Fruit fly (Drosophila melanogaster) whole organism, prepupa: ENCODE measurements around the gene glec.

Experiments
- CG10631 ChIP-seq: fragments of 200-800 bp; sonication (Bioruptor generic); optimal IDR thresholded peaks from 2 replicates; lab custom pipeline; 2016; ENCODE audit warnings: missing biosample characterization, missing genetic modification characterization
- CG10669 ChIP-seq: fragments of 200-800 bp; sonication (Bioruptor generic); optimal IDR thresholded peaks from 3 replicates; lab custom pipeline; 2018; ENCODE audit warnings: missing biosample characterization, mild to moderate bottlenecking, missing genetic modification characterization, moderate library complexity
- CG11294 ChIP-seq: fragments of 200-800 bp; sonication (Bioruptor generic); IDR thresholded peaks from 2 replicates; pipeline ENCODE4 v1.3.6; 2022; ENCODE audit warnings: missing biosample characterization, missing genetic modification characterization
- CG11762 ChIP-seq: fragments of 200-800 bp; sonication (Bioruptor generic); optimal IDR thresholded peaks from 3 replicates; lab custom pipeline; 2016; ENCODE audit warnings: missing biosample characterization, missing genetic modification characterization; ENCODE audit not compliant: insufficient read depth
- CG11902 ChIP-seq: fragments of 200-800 bp; sonication (Bioruptor generic); optimal IDR thresholded peaks from 3 replicates; lab custom pipeline; 2016; ENCODE audit warnings: missing biosample characterization, missing genetic modification characterization
- CG15336 ChIP-seq: fragments of 200-800 bp; sonication (Bioruptor generic); IDR thresholded peaks from 2 replicates; pipeline ENCODE4 v1.3.6; 2022; ENCODE audit warnings: missing biosample characterization, missing genetic modification characterization
- CG16779 ChIP-seq: fragments of 200-800 bp; sonication (Bioruptor generic); optimal IDR thresholded peaks from 3 replicates; lab custom pipeline; 2017; ENCODE audit warnings: missing biosample characterization, mild to moderate bottlenecking, missing genetic modification characterization
- CG3032 ChIP-seq: fragments of 200-800 bp; optimal IDR thresholded peaks from 2 replicates; lab custom pipeline; 2019; ENCODE audit warnings: missing biosample characterization, mild to moderate bottlenecking, missing genetic modification characterization, moderate library complexity
- CG34406 ChIP-seq: fragments of 200-800 bp; sonication (Bioruptor generic); optimal IDR thresholded peaks from 3 replicates; lab custom pipeline; 2016; ENCODE audit warnings: missing biosample characterization, missing genetic modification characterization
- CG4318 ChIP-seq: fragments of 200-800 bp; sonication (Bioruptor generic); optimal IDR thresholded peaks from 3 replicates; lab custom pipeline; 2017; ENCODE audit warnings: missing biosample characterization, mild to moderate bottlenecking, missing genetic modification characterization
- CG6163 ChIP-seq: fragments of 200-800 bp; sonication (Bioruptor generic); IDR thresholded peaks from 3 replicates; pipeline ENCODE4 v1.3.6; 2022; ENCODE audit warnings: missing biosample characterization, missing genetic modification characterization
- CG6276 ChIP-seq: fragments of 200-800 bp; sonication (Bioruptor generic); optimal IDR thresholded peaks from 2 replicates; lab custom pipeline; 2017; ENCODE audit warnings: missing biosample characterization, mild to moderate bottlenecking, missing genetic modification characterization
- CG6808 ChIP-seq: fragments of 200-800 bp; sonication (Bioruptor generic); optimal IDR thresholded peaks from 3 replicates; lab custom pipeline; 2017; ENCODE audit warnings: missing biosample characterization, missing genetic modification characterization, mild to moderate bottlenecking, moderate library complexity, missing genetic modification reagents
- CG6854 ChIP-seq: fragments of 200-800 bp; sonication (Bioruptor generic); optimal IDR thresholded peaks from 2 replicates; lab custom pipeline; 2017; ENCODE audit warnings: missing biosample characterization, mild to moderate bottlenecking, missing genetic modification characterization
- CG8119 ChIP-seq: fragments of 200-800 bp; sonication (Bioruptor generic); IDR thresholded peaks from 3 replicates; pipeline ENCODE4 v1.3.6; 2022; ENCODE audit warnings: missing biosample characterization, missing genetic modification characterization
- CG8319 ChIP-seq: fragments of 200-800 bp; sonication (Bioruptor generic); optimal IDR thresholded peaks from 3 replicates; lab custom pipeline; 2016; ENCODE audit warnings: missing biosample characterization, missing genetic modification characterization
- CG8632 ChIP-seq: fragments of 200-800 bp; sonication (Bioruptor generic); optimal IDR thresholded peaks from 3 replicates; lab custom pipeline; 2016; ENCODE audit warnings: missing biosample characterization, missing genetic modification characterization
- CG9139 ChIP-seq: fragments of 200-800 bp; sonication (Bioruptor generic); optimal IDR thresholded peaks from 3 replicates; lab custom pipeline; 2017; ENCODE audit warnings: missing biosample characterization, mild to moderate bottlenecking, missing genetic modification characterization
- Eip75B ChIP-seq: fragments of 200-800 bp; sonication (Bioruptor generic); optimal IDR thresholded peaks from 3 replicates; lab custom pipeline; 2016; ENCODE audit warnings: missing biosample characterization, missing genetic modification characterization
- Eip78C ChIP-seq: fragments of 200-800 bp; sonication (Bioruptor generic); peaks from one replicate; lab custom pipeline; 2016; ENCODE audit warnings: missing biosample characterization, missing genetic modification characterization
- Ets21C ChIP-seq: fragments of 200-800 bp; sonication (Bioruptor generic); optimal IDR thresholded peaks from 3 replicates; lab custom pipeline; 2016; ENCODE audit warnings: missing biosample characterization, missing genetic modification characterization
- Ets96B ChIP-seq: fragments of 200-800 bp; optimal IDR thresholded peaks from 2 replicates; lab custom pipeline; 2019; ENCODE audit warnings: missing biosample characterization, mild to moderate bottlenecking, missing genetic modification characterization, moderate library complexity
- Gug ChIP-seq: fragments of 200-800 bp; sonication (Bioruptor generic); IDR thresholded peaks from 2 replicates; pipeline ENCODE4 v1.3.6; 2022; ENCODE audit warnings: missing biosample characterization, missing genetic modification characterization
- Hr38 ChIP-seq: sonication (Bioruptor generic); optimal IDR thresholded peaks from 2 replicates; lab custom pipeline; 2016; ENCODE audit warnings: missing biosample characterization, missing genetic modification characterization
- Hr39 ChIP-seq: fragments of 200-800 bp; sonication (Bioruptor generic); optimal IDR thresholded peaks from 2 replicates; lab custom pipeline; 2016; ENCODE audit warnings: missing biosample characterization, missing genetic modification characterization
- Hr4 ChIP-seq: fragments of 200-800 bp; sonication (Bioruptor generic); optimal IDR thresholded peaks from 3 replicates; lab custom pipeline; 2016; ENCODE audit warnings: missing biosample characterization, missing genetic modification characterization
- Lpt ChIP-seq: fragments of 200-800 bp; sonication (Bioruptor generic); optimal IDR thresholded peaks from 3 replicates; lab custom pipeline; 2016; ENCODE audit warnings: missing biosample characterization, missing genetic modification characterization
- Met ChIP-seq: fragments of 200-800 bp; sonication (Bioruptor generic); optimal IDR thresholded peaks from 3 replicates; lab custom pipeline; 2016; ENCODE audit warnings: missing biosample characterization, missing genetic modification characterization
- OdsH ChIP-seq: fragments of 200-800 bp; sonication (Bioruptor generic); optimal IDR thresholded peaks from 3 replicates; lab custom pipeline; 2016; ENCODE audit warnings: missing biosample characterization, missing genetic modification characterization
- Smox ChIP-seq: fragments of 200-800 bp; sonication (Bioruptor generic); optimal IDR thresholded peaks from 3 replicates; lab custom pipeline; 2016; ENCODE audit warnings: missing biosample characterization, missing genetic modification characterization
- Sox102F ChIP-seq: fragments of 200-800 bp; sonication (Bioruptor generic); optimal IDR thresholded peaks from 2 replicates; lab custom pipeline; 2016; ENCODE audit warnings: missing biosample characterization, mild to moderate bottlenecking, missing genetic modification characterization
- Sox14 ChIP-seq: fragments of 200-800 bp; sonication (Bioruptor generic); optimal IDR thresholded peaks from 3 replicates; lab custom pipeline; 2016; ENCODE audit warnings: missing biosample characterization, missing genetic modification characterization
- Sox15 ChIP-seq: fragments of 200-800 bp; sonication (Bioruptor generic); optimal IDR thresholded peaks from 3 replicates; lab custom pipeline; 2016; ENCODE audit warnings: missing biosample characterization, missing genetic modification characterization
- achi ChIP-seq: fragments of 200-800 bp; sonication (Bioruptor generic); optimal IDR thresholded peaks from 3 replicates; lab custom pipeline; 2016; ENCODE audit warnings: missing biosample characterization, missing genetic modification characterization
- dac ChIP-seq: fragments of 200-800 bp; sonication (Bioruptor generic); optimal IDR thresholded peaks from 2 replicates; lab custom pipeline; 2017; ENCODE audit warnings: missing biosample characterization, mild to moderate bottlenecking, missing genetic modification characterization
- dsx ChIP-seq: fragments of 200-800 bp; optimal IDR thresholded peaks from 3 replicates; lab custom pipeline; 2019; ENCODE audit warnings: missing biosample characterization, mild to moderate bottlenecking, missing genetic modification characterization, moderate library complexity; ENCODE audit not compliant: poor library complexity, severe bottlenecking
- esn ChIP-seq: fragments of 200-800 bp; sonication (Bioruptor generic); optimal IDR thresholded peaks from 2 replicates; lab custom pipeline; 2016; ENCODE audit warnings: missing biosample characterization, mild to moderate bottlenecking, missing genetic modification characterization, moderate library complexity
- fd59A ChIP-seq: fragments of 200-800 bp; sonication (Bioruptor generic); optimal IDR thresholded peaks from 2 replicates; lab custom pipeline; 2017; ENCODE audit warnings: missing biosample characterization, mild to moderate bottlenecking, missing genetic modification characterization, missing genetic modification reagents
- fd85E ChIP-seq: fragments of 200-800 bp; sonication (Bioruptor generic); optimal IDR thresholded peaks from 3 replicates; lab custom pipeline; 2016; ENCODE audit warnings: missing biosample characterization, missing genetic modification characterization
- fkh ChIP-seq: fragments of 200-800 bp; sonication (Bioruptor generic); optimal IDR thresholded peaks from 3 replicates; lab custom pipeline; 2017; ENCODE audit warnings: missing biosample characterization, mild to moderate bottlenecking, missing genetic modification characterization, moderate library complexity
- lz ChIP-seq: fragments of 200-800 bp; sonication (Bioruptor generic); optimal IDR thresholded peaks from 3 replicates; lab custom pipeline; 2016; ENCODE audit warnings: missing biosample characterization, missing genetic modification characterization
- net ChIP-seq: fragments of 200-800 bp; sonication (Bioruptor generic); optimal IDR thresholded peaks from 3 replicates; lab custom pipeline; 2016; ENCODE audit warnings: missing biosample characterization, missing genetic modification characterization
- salr ChIP-seq, 2 experiments: fragments of 200-800 bp; sonication (Bioruptor generic); optimal IDR thresholded peaks; 3 replicates each; lab custom pipeline; 2016 to 2018; ENCODE audit warnings: missing biosample characterization in 2 of 2, missing genetic modification characterization in 2 of 2, mild to moderate bottlenecking in 1 of 2
- spab ChIP-seq: fragments of 200-800 bp; sonication (Bioruptor generic); optimal IDR thresholded peaks from 2 replicates; lab custom pipeline; 2017; ENCODE audit warnings: missing biosample characterization, mild to moderate bottlenecking, missing genetic modification characterization, missing genetic modification reagents
- svp ChIP-seq: fragments of 200-800 bp; sonication (Bioruptor generic); peaks from one replicate; lab custom pipeline; 2016; ENCODE audit warnings: missing biosample characterization, missing genetic modification characterization
- topi ChIP-seq: fragments of 200-800 bp; sonication (Bioruptor generic); optimal IDR thresholded peaks from 3 replicates; lab custom pipeline; 2016; ENCODE audit warnings: missing biosample characterization, missing genetic modification characterization
- vri ChIP-seq: fragments of 200-800 bp; sonication (Bioruptor generic); optimal IDR thresholded peaks from 3 replicates; lab custom pipeline; 2016; ENCODE audit warnings: missing biosample characterization, mild to moderate bottlenecking, missing genetic modification characterization

Gene glec

dm6 chr3R:21835388-21836200 lies 20.5 kb downstream of the glec start:
- TF ChIP-seq CG6163 (no peak), svp (peak; percentile 2), fkh (GFP tag; lab: Kevin White, UChicago) (peak; percentile 73), CG10631 (GFP tag; lab: Kevin White, UChicago) (no peak), dac (GFP tag; lab: Kevin White, UChicago) (no peak), CG6854 (GFP tag; lab: Kevin White, UChicago) (no peak), Gug (no peak), CG3032 (tag; lab: Kevin White, UChicago) (no peak), Hr4 (GFP tag; lab: Kevin White, UChicago) (no peak), Sox14 (GFP tag; lab: Kevin White, UChicago) (no peak), dsx (GFP tag; lab: Kevin White, UChicago) (no peak), Sox15 (GFP tag; lab: Kevin White, UChicago) (no peak)
- TF ChIP-seq, all 60 proteins: peak for 2

- no peak for TF ChIP-seq CG11762 (GFP tag; lab: Kevin White, UChicago)
- no peak for TF ChIP-seq Eip75B (GFP tag; lab: Kevin White, UChicago)
- peak; percentile 4 for TF ChIP-seq lz
- peak; percentile 34 for TF ChIP-seq Met
- TF ChIP-seq salr (GFP tag; optimal IDR thresholded peaks at IDR 0.05; lab: Kevin White, UChicago) = no peak
- TF ChIP-seq CG11294 = no peak
- TF ChIP-seq CG6163 = no peak
- no peak for TF ChIP-seq CG8319 (GFP tag; lab: Kevin White, UChicago)
- TF ChIP-seq CG34406 (GFP tag; lab: Kevin White, UChicago) = peak; percentile 37
- no peak for TF ChIP-seq CG6854 (GFP tag; lab: Kevin White, UChicago)
- peak; percentile 16 for TF ChIP-seq Smox (GFP tag; lab: Kevin White, UChicago)
- TF ChIP-seq fd85E (GFP tag; lab: Kevin White, UChicago) = no peak
- no peak for TF ChIP-seq topi (GFP tag; lab: Kevin White, UChicago)
- TF ChIP-seq Ets96B = peak; percentile 15
- no peak for TF ChIP-seq fd59A
- TF ChIP-seq CG10669 = no peak
- no peak for TF ChIP-seq spab
- TF ChIP-seq Hr38 = no peak
- no peak for TF ChIP-seq CG11902 (GFP tag; lab: Kevin White, UChicago)
- TF ChIP-seq CG6808 (GFP tag; lab: Kevin White, UChicago) = no peak
- TF ChIP-seq vri (GFP tag; lab: Kevin White, UChicago) = no peak
- TF ChIP-seq dac (GFP tag; lab: Kevin White, UChicago) = no peak
- no peak for TF ChIP-seq CG8632 (GFP tag; lab: Kevin White, UChicago)
- no peak for TF ChIP-seq CG6276 (GFP tag; lab: Kevin White, UChicago)
- TF ChIP-seq CG9139 (GFP tag; lab: Kevin White, UChicago) = no peak
- peak; percentile 34 for TF ChIP-seq achi (GFP tag; lab: Kevin White, UChicago)
- TF ChIP-seq net (GFP tag; lab: Kevin White, UChicago) = no peak
- peak; percentile 72 for TF ChIP-seq Eip78C (GFP tag; lab: Kevin White, UChicago)
- peak; percentile 96 for TF ChIP-seq svp
- TF ChIP-seq CG8119 (GFP tag; lab: Robert Waterston, UW) = 0 out of 3 replicates have a peak, but pooled peaks have one; percentile 16
- TF ChIP-seq CG15336 = peak; percentile 30; the same call in 1 of the 2 replicates
- no peak for TF ChIP-seq CG4318 (GFP tag; lab: Kevin White, UChicago)
- no peak for TF ChIP-seq Lpt (GFP tag; lab: Kevin White, UChicago)
- peak; percentile 22 for TF ChIP-seq esn
- no peak for TF ChIP-seq Hr39 (GFP tag; lab: Kevin White, UChicago)
- no peak for TF ChIP-seq fkh (GFP tag; lab: Kevin White, UChicago)
- no peak for TF ChIP-seq CG16779
- TF ChIP-seq Sox102F (GFP tag; lab: Kevin White, UChicago) = no peak
- TF ChIP-seq OdsH (GFP tag; lab: Kevin White, UChicago) = peak; percentile 10
- TF ChIP-seq Ets21C (GFP tag; lab: Kevin White, UChicago) = no peak
Observed at dm6 chr3R:21834234-21835070, 21.6 kb downstream of the glec start.
